Worm (Caenorhabditis elegans) whole organism, L3 larva: Measurements from ENCODE around the gene R160.5.

Experiments used
- R02D3.7 ChIP-seq: fragments of 150-350 bp; optimal IDR thresholded peaks from 2 replicates; lab custom pipeline; 2014; ENCODE audit warnings: missing biosample characterization, missing genetic modification characterization
- ZK546.5 ChIP-seq: sonication (generic microtip); optimal IDR thresholded peaks from 2 replicates; lab custom pipeline; 2017; ENCODE audit warnings: missing biosample characterization, missing genetic modification characterization
- ama-1 ChIP-seq: fragments of 150-350 bp; optimal IDR thresholded peaks from 2 replicates; lab custom pipeline; 2018
- ceh-28 ChIP-seq: fragments of 150-350 bp; optimal IDR thresholded peaks from 2 replicates; lab custom pipeline; 2014; ENCODE audit warnings: missing biosample characterization, missing genetic modification reagents, missing genetic modification characterization
- ceh-82 ChIP-seq: fragments of 150-350 bp; optimal IDR thresholded peaks from 2 replicates; lab custom pipeline; 2014; ENCODE audit warnings: missing biosample characterization, missing genetic modification characterization
- ceh-9 ChIP-seq: sonication (generic microtip); optimal IDR thresholded peaks from 2 replicates; lab custom pipeline; 2018; ENCODE audit warnings: missing biosample characterization, missing genetic modification characterization
- daf-12 ChIP-seq: fragments of 150-350 bp; optimal IDR thresholded peaks from 2 replicates; lab custom pipeline; 2014; ENCODE audit warnings: missing biosample characterization, missing genetic modification reagents, missing genetic modification characterization
- egl-5 ChIP-seq: fragments of 150-350 bp; optimal IDR thresholded peaks from 2 replicates; lab custom pipeline; 2017; ENCODE audit warnings: missing biosample characterization, missing genetic modification reagents, missing genetic modification characterization, inconsistent platforms
- elt-1 ChIP-seq: fragments of 150-350 bp; optimal IDR thresholded peaks from 2 replicates; lab custom pipeline; 2014; ENCODE audit warnings: missing biosample characterization, missing genetic modification characterization
- elt-2 ChIP-seq: sonication (generic microtip); optimal IDR thresholded peaks from 2 replicates; lab custom pipeline; 2016; ENCODE audit warnings: missing genetic modification reagents, mild to moderate bottlenecking, missing genetic modification characterization, missing compliant biosample characterization
- elt-3 ChIP-seq, 3 experiments: fragments of 150-350 bp in 1 of 3; sonication (generic microtip) in 2 of 3; optimal IDR thresholded peaks; 2 replicates in 2 of 3; 4 replicates in 1 of 3; lab custom pipeline; 2014 to 2017; ENCODE audit warnings: missing biosample characterization in 3 of 3, missing genetic modification characterization in 3 of 3
- eor-1 ChIP-seq, 2 experiments: fragments of 150-350 bp; optimal IDR thresholded peaks; 2 replicates each; lab custom pipeline; 2014 to 2018; ENCODE audit warnings: missing biosample characterization in 2 of 2, missing genetic modification characterization in 2 of 2
- fkh-10 ChIP-seq: sonication (generic microtip); optimal IDR thresholded peaks from 2 replicates; lab custom pipeline; 2017; ENCODE audit warnings: missing biosample characterization, missing genetic modification reagents, missing genetic modification characterization
- fkh-2 ChIP-seq: fragments of 150-350 bp; optimal IDR thresholded peaks from 2 replicates; lab custom pipeline; 2014; ENCODE audit warnings: missing biosample characterization, missing genetic modification reagents, missing genetic modification characterization
- jun-1 ChIP-seq: fragments of 150-350 bp; optimal IDR thresholded peaks from 2 replicates; lab custom pipeline; 2014; ENCODE audit warnings: missing biosample characterization, missing genetic modification reagents, missing genetic modification characterization
- lin-15B ChIP-seq: fragments of 150-350 bp; optimal IDR thresholded peaks from 2 replicates; lab custom pipeline; 2014; ENCODE audit warnings: missing biosample characterization, missing genetic modification characterization
- lin-39 ChIP-seq: fragments of 150-350 bp; optimal IDR thresholded peaks from 2 replicates; lab custom pipeline; 2018; ENCODE audit warnings: missing biosample characterization, missing genetic modification reagents, missing genetic modification characterization
- lsy-12 ChIP-seq: sonication (generic microtip); optimal IDR thresholded peaks from 2 replicates; lab custom pipeline; 2016; ENCODE audit warnings: mild to moderate bottlenecking, missing genetic modification characterization, missing compliant biosample characterization
- mdl-1 ChIP-seq: fragments of 150-350 bp; optimal IDR thresholded peaks from 2 replicates; lab custom pipeline; 2014; ENCODE audit warnings: missing biosample characterization, missing genetic modification characterization
- nfya-1 ChIP-seq: sonication (generic microtip); optimal IDR thresholded peaks from 2 replicates; lab custom pipeline; 2017; ENCODE audit warnings: missing genetic modification characterization, mild to moderate bottlenecking, missing compliant biosample characterization, antibody characterized with exemption, moderate library complexity; ENCODE audit not compliant: insufficient read depth
- nhr-11 ChIP-seq: fragments of 150-350 bp; optimal IDR thresholded peaks from 2 replicates; lab custom pipeline; 2014; ENCODE audit warnings: missing biosample characterization, missing genetic modification characterization
- nhr-12 ChIP-seq: fragments of 150-350 bp; optimal IDR thresholded peaks from 2 replicates; lab custom pipeline; 2014; ENCODE audit warnings: missing biosample characterization, missing genetic modification characterization
- nhr-23 ChIP-seq: fragments of 150-350 bp; optimal IDR thresholded peaks from 2 replicates; lab custom pipeline; 2014; ENCODE audit warnings: missing biosample characterization, missing genetic modification reagents, missing genetic modification characterization
- nhr-237 ChIP-seq: fragments of 150-350 bp; optimal IDR thresholded peaks from 2 replicates; lab custom pipeline; 2014; ENCODE audit warnings: missing biosample characterization, missing genetic modification characterization
- nhr-25 ChIP-seq: sonication (generic microtip); optimal IDR thresholded peaks from 2 replicates; lab custom pipeline; 2017; ENCODE audit warnings: missing biosample characterization, missing genetic modification characterization
- nhr-28 ChIP-seq: fragments of 150-350 bp; optimal IDR thresholded peaks from 2 replicates; lab custom pipeline; 2014; ENCODE audit warnings: missing biosample characterization, missing genetic modification characterization
- nhr-43 ChIP-seq: sonication (generic microtip); optimal IDR thresholded peaks from 2 replicates; lab custom pipeline; 2016; ENCODE audit warnings: mild to moderate bottlenecking, missing genetic modification characterization, missing compliant biosample characterization; ENCODE audit not compliant: poor library complexity, severe bottlenecking
- nhr-67 ChIP-seq: fragments of 150-350 bp; optimal IDR thresholded peaks from 2 replicates; lab custom pipeline; 2014; ENCODE audit warnings: missing biosample characterization, missing genetic modification characterization
- pha-4 ChIP-seq: fragments of 150-350 bp; optimal IDR thresholded peaks from 2 replicates; lab custom pipeline; 2014; ENCODE audit warnings: missing biosample characterization, missing genetic modification reagents, missing genetic modification characterization
- pqm-1 ChIP-seq: fragments of 150-350 bp; optimal IDR thresholded peaks from 2 replicates; lab custom pipeline; 2017; ENCODE audit warnings: missing biosample characterization, missing genetic modification characterization, inconsistent platforms
- sea-2 ChIP-seq: fragments of 150-350 bp; sonication (generic microtip); optimal IDR thresholded peaks from 4 replicates; lab custom pipeline; 2014; ENCODE audit warnings: missing biosample characterization, missing genetic modification reagents, missing genetic modification characterization
- snpc-4 ChIP-seq: fragments of 150-350 bp; optimal IDR thresholded peaks from 2 replicates; lab custom pipeline; 2014; ENCODE audit warnings: missing biosample characterization, missing genetic modification characterization
- tbx-2 ChIP-seq: sonication (generic microtip); optimal IDR thresholded peaks from 2 replicates; lab custom pipeline; 2016; ENCODE audit warnings: mild to moderate bottlenecking, missing genetic modification characterization, missing compliant biosample characterization
- unc-39 ChIP-seq: sonication (generic microtip); optimal IDR thresholded peaks from 4 replicates; lab custom pipeline; 2017; ENCODE audit warnings: missing biosample characterization, missing genetic modification characterization
- unc-62 ChIP-seq: fragments of 150-350 bp; sonication (generic microtip); optimal IDR thresholded peaks from 4 replicates; lab custom pipeline; 2014; ENCODE audit warnings: missing biosample characterization, missing genetic modification reagents, missing genetic modification characterization
- zag-1 ChIP-seq: fragments of 150-350 bp; optimal IDR thresholded peaks from 2 replicates; lab custom pipeline; 2014; ENCODE audit warnings: missing biosample characterization, missing genetic modification characterization
- ztf-11 ChIP-seq: fragments of 150-350 bp; optimal IDR thresholded peaks from 2 replicates; lab custom pipeline; 2014; ENCODE audit warnings: missing biosample characterization, missing genetic modification characterization
- ztf-4 ChIP-seq: fragments of 150-350 bp; optimal IDR thresholded peaks from 2 replicates; lab custom pipeline; 2014; ENCODE audit warnings: missing biosample characterization, missing genetic modification characterization

Gene R160.5

DNA sequence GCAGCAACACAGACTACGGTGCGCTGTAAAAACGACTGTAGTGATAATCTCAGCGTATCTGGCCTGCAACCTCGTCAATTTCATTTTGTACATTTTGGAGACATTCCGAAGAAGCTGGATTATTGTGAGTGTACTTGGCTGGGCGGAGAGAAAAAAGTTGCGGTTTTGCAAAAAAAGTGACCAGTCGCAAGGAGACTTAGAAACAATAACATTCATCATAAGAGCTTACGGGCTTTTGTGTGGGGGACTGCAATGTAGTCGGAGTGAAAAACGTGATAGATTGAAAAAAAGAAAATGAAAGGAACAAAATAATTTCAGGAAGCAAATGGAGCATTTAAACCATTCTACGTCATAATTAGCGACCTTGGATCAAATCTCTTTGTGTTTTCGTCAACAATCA, 37.8 kb upstream of the R160.5 start:
- TF ChIP-seq lin-39 = peak; percentile 38
- no peak for TF ChIP-seq ceh-82 (tag; lab: Kevin White, UChicago)
- no peak for TF ChIP-seq nhr-23 (tag; lab: Kevin White, UChicago)
- TF ChIP-seq elt-1 (tag; lab: Kevin White, UChicago) = no peak
- no peak for TF ChIP-seq nhr-237 (tag; lab: Kevin White, UChicago)
- TF ChIP-seq snpc-4 (tag; lab: Kevin White, UChicago) = no peak
- TF ChIP-seq zag-1 = no peak
- TF ChIP-seq elt-2 (tag; lab: Kevin White, UChicago) = no peak
- no peak for TF ChIP-seq ZK546.5 (tag; lab: Kevin White, UChicago)
- TF ChIP-seq nhr-28 (tag; lab: Kevin White, UChicago) = no peak
- TF ChIP-seq egl-5 = no peak
- TF ChIP-seq elt-3 (tag; optimal IDR thresholded peaks at IDR 0.05; lab: Kevin White, UChicago) = no peak
- TF ChIP-seq nfya-1 (tag; lab: Kevin White, UChicago) = peak; percentile 17

DNA sequence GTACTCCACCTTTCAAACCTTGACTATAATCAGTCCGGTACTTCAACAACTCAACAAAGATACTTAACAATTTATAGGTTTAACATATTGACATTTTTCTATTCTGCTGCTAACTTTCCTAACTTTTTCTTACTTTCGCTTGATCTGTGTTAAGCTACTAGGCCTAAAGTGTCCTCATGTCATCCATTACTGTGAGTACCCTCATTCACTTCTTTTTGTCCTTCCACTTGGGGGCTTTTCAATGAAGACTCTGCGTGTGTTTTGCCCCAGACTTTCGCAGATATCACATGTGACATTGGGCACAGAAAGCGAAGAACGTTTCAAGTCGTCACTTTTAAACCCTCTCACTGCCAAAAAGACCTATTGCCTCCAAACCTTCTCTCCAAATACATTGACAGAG, 34.1 kb upstream of the R160.5 start:
- no peak for TF ChIP-seq mdl-1 (tag; lab: Kevin White, UChicago)
- peak; percentile 35 for TF ChIP-seq elt-1 (tag; lab: Kevin White, UChicago)
- peak; percentile 60 for TF ChIP-seq lin-39
- no peak for TF ChIP-seq snpc-4 (tag; lab: Kevin White, UChicago)
- peak; percentile 29 for TF ChIP-seq unc-62 (GFP tag; lab: Kevin White, UChicago)

DNA sequence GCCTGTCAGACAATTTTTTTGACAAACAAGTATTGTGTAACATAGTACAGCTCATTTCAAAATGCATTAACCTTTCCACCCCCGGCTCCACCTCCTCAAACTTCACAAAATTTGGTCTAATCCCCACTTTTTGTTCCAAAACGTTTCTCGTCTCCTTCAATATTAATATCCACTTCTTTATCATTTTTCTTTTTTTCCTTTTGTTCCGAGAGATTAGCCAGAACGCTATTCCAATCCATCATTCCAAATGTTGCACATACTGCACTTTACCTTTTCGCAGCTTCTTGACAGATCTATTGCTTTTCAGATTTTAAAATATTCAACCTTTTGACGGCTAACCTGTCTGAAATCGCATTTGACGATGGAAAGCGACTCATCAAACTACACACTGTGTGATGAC, 32.2 kb upstream of the R160.5 start, which contains the start of gene D1079.1:
Gene D1079.1 (plus strand): TSS at position 301 of the 400 bp plus-strand sequence.
- TF ChIP-seq ama-1 (lab: Kevin White, UChicago) = no peak
- TF ChIP-seq ceh-82 (tag; lab: Kevin White, UChicago) = no peak
- no peak for TF ChIP-seq nhr-28 (tag; lab: Kevin White, UChicago)
- TF ChIP-seq lsy-12 (tag; lab: Kevin White, UChicago) = no peak
- TF ChIP-seq elt-3 (tag; optimal IDR thresholded peaks at IDR 0.05; lab: Kevin White, UChicago) = no peak
- TF ChIP-seq lin-39 = no peak
- no peak for TF ChIP-seq nhr-43 (tag; lab: Kevin White, UChicago)
- TF ChIP-seq, all 47 proteins: peak for 0

DNA sequence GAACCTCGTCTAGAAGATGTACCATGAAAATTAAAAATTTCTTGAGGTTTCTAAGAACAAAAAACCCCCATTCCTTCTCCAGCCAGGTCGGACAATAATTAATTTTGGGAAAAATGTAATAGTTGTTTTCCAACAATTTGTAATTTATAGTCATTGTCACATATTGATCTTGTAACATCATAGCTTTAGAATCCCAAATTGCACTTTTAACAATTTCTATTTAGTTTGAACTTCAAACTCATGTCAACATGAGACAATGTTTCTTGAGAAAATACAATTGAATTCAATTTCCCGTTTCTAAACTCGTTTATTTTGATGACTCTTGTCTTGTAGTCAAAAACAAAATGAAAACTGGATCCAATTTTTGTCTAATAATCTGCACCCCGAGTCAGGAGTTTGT, 29.6 kb upstream of the R160.5 start:
- TF ChIP-seq sea-2 (GFP tag; lab: Kevin White, UChicago) (no peak), unc-39 (tag; lab: Kevin White, UChicago) (no peak), lsy-12 (tag; lab: Kevin White, UChicago) (no peak), ceh-82 (tag; lab: Kevin White, UChicago) (no peak), eor-1 (tag; optimal IDR thresholded peaks at IDR 0.05; lab: Kevin White, UChicago) (no peak), fkh-10 (GFP tag; lab: Kevin White, UChicago) (no peak)

DNA sequence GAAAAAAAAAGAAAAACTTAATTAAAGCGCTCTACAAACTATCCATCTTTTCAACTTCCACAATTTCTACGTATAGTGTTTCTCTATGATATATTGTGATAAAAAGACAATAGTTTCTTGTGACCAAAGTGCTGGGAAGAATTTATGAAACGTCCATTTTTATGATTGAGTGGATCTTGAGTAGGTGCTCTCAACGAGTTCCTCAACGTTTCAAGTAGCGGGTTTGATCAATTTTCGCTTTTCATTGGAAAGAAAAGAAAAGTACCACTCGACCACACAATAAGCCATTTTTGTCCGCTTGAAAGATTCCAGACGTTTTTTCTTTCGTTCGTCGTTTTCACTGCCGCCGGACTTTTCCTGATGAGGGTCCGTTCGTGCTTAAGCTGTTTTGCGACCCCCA, 26.8 kb upstream of the R160.5 start:
- TF ChIP-seq nhr-23 (tag; lab: Kevin White, UChicago) (no peak), unc-62 (GFP tag; lab: Kevin White, UChicago) (no peak), lsy-12 (tag; lab: Kevin White, UChicago) (no peak), snpc-4 (tag; lab: Kevin White, UChicago) (no peak), ztf-11 (tag; lab: Kevin White, UChicago) (no peak), elt-1 (tag; lab: Kevin White, UChicago) (no peak), nhr-28 (tag; lab: Kevin White, UChicago) (no peak), eor-1 (tag; optimal IDR thresholded peaks at IDR 0.05; lab: Kevin White, UChicago) (no peak), nhr-237 (tag; lab: Kevin White, UChicago) (no peak), pqm-1 (tag; lab: Kevin White, UChicago) (no peak), nhr-67 (no peak), nhr-25 (tag; lab: Kevin White, UChicago) (no peak), R02D3.7 (tag; lab: Kevin White, UChicago) (no peak), pha-4 (no peak)

DNA sequence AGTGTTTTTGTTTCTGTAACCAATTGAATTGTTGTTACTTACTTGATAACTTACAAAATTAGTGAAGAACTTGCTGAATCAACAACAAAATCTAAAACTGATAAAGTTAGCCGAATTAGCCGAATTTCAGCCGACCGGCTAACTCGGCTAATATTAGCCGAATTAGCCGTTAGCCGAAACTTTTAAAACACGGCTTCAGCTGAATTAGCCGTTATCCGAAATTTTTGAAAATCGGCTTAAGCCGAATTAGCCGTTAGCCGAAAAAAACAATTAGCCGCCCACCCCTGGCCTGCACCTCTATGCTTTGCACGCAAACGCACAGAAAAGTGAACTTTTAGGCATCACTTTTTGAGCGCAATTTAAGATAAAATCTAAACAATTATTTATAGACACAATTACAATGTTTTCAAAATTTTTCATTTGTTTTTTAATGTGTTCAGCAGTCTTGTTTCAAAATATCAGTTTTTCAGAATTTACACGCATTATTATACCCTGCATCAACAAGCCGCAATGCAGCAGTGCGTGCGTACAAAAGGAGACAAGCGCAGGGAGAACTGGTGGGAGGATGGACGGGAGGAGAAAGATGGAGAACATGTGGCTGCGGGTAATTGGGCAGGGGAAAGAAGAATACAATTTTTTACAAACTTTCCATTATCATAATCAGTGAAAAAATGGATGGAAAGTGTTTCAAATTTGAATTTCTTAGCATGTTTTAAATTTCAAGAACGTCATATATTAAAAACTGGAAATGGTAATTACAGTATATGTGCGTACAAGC, 24.6 kb upstream of the R160.5 start:
- TF ChIP-seq lin-39 (peak; percentile 83), pha-4 (peak; percentile 88), ceh-28 (tag; lab: Kevin White, UChicago) (peak; percentile 80), nhr-11 (tag; lab: Kevin White, UChicago) (peak; percentile 9), tbx-2 (tag; lab: Kevin White, UChicago) (peak; percentile 66), nhr-12 (tag; lab: Kevin White, UChicago) (no peak), daf-12 (tag; lab: Kevin White, UChicago) (no peak), ztf-4 (tag; lab: Kevin White, UChicago) (no peak), nhr-23 (tag; lab: Kevin White, UChicago) (peak; percentile 84), R02D3.7 (tag; lab: Kevin White, UChicago) (peak; percentile 54), pqm-1 (tag; lab: Kevin White, UChicago) (peak; percentile 21), nhr-28 (tag; lab: Kevin White, UChicago) (no peak), jun-1 (peak; percentile 81), fkh-2 (tag; lab: Kevin White, UChicago) (no peak), nfya-1 (tag; lab: Kevin White, UChicago) (peak; percentile 71), zag-1 (no peak), unc-62 (GFP tag; lab: Kevin White, UChicago) (no peak), ztf-11 (tag; lab: Kevin White, UChicago) (no peak), ceh-9 (tag; lab: Kevin White, UChicago) (no peak), ama-1 (lab: Kevin White, UChicago) (no peak), lin-15B (tag; lab: Kevin White, UChicago) (peak; percentile 27)
